Worm (Caenorhabditis elegans) whole organism, L1 larva: ENCODE data around the gene F26F2.4.

Experiments used
- aha-1 ChIP-seq: fragments of 150-350 bp; optimal IDR thresholded peaks from 2 replicates; lab custom pipeline; 2014; ENCODE audit warnings: missing biosample characterization, missing genetic modification characterization
- fos-1 ChIP-seq: fragments of 150-350 bp; optimal IDR thresholded peaks from 2 replicates; lab custom pipeline; 2014; ENCODE audit warnings: missing biosample characterization, missing genetic modification characterization
- lin-15B ChIP-seq: fragments of 150-350 bp; sonication (generic microtip); optimal IDR thresholded peaks from 3 replicates; lab custom pipeline; 2014; ENCODE audit warnings: missing biosample characterization, missing genetic modification characterization
- lin-35 ChIP-seq, 2 experiments: fragments of 150-350 bp; optimal IDR thresholded peaks; 2 replicates each; lab custom pipeline; 2014; ENCODE audit warnings: missing biosample characterization in 2 of 2, missing genetic modification characterization in 2 of 2, missing genetic modification reagents in 2 of 2
- lin-39 ChIP-seq: fragments of 150-350 bp; optimal IDR thresholded peaks from 2 replicates; lab custom pipeline; 2014; ENCODE audit warnings: missing biosample characterization, missing genetic modification reagents, missing genetic modification characterization
- lsy-2 ChIP-seq, 2 experiments: fragments of 150-350 bp; optimal IDR thresholded peaks; 2 replicates each; lab custom pipeline; 2014; ENCODE audit warnings: missing biosample characterization in 2 of 2, missing genetic modification characterization in 2 of 2
- nhr-237 ChIP-seq: fragments of 150-350 bp; optimal IDR thresholded peaks from 2 replicates; lab custom pipeline; 2014; ENCODE audit warnings: missing biosample characterization, missing genetic modification characterization
- nhr-71 ChIP-seq: sonication (generic microtip); optimal IDR thresholded peaks from 2 replicates; lab custom pipeline; 2016; ENCODE audit warnings: mild to moderate bottlenecking, missing genetic modification characterization, moderate library complexity, missing compliant biosample characterization
- nhr-76 ChIP-seq: sonication (generic microtip); optimal IDR thresholded peaks from 2 replicates; lab custom pipeline; 2017; ENCODE audit warnings: missing biosample characterization, missing genetic modification characterization
- rnt-1 ChIP-seq: sonication (generic microtip); optimal IDR thresholded peaks from 2 replicates; lab custom pipeline; 2016; ENCODE audit warnings: mild to moderate bottlenecking, missing genetic modification characterization, moderate library complexity, missing compliant biosample characterization
- snpc-4 ChIP-seq: fragments of 150-350 bp; optimal IDR thresholded peaks from 2 replicates; lab custom pipeline; 2014; ENCODE audit warnings: missing biosample characterization, missing genetic modification characterization
- snu-23 ChIP-seq: sonication (generic microtip); optimal IDR thresholded peaks from 2 replicates; lab custom pipeline; 2016; ENCODE audit warnings: missing genetic modification characterization, missing compliant biosample characterization
- ztf-11 ChIP-seq, 2 experiments: sonication (generic microtip); optimal IDR thresholded peaks; 2 replicates each; lab custom pipeline; 2016 to 2017; ENCODE audit warnings: missing genetic modification characterization in 2 of 2, missing biosample characterization in 1 of 2, missing compliant biosample characterization in 1 of 2

- TF ChIP-seq nhr-237 (tag; lab: Kevin White, UChicago) (no peak), fos-1 (no peak), nhr-76 (tag; lab: Kevin White, UChicago) (no peak), snpc-4 (tag; lab: Kevin White, UChicago) (no peak), lsy-2 (tag; optimal IDR thresholded peaks at IDR 0.05; lab: Kevin White, UChicago) (no peak), rnt-1 (no peak), ztf-11 (tag; optimal IDR thresholded peaks at IDR 0.05; lab: Kevin White, UChicago) (no peak), snu-23 (GFP tag; lab: Kevin White, UChicago) (no peak), aha-1 (no peak), lin-15B (tag; lab: Kevin White, UChicago) (no peak), lin-39 (no peak), lin-35 (GFP tag; optimal IDR thresholded peaks at IDR 0.05; lab: Kevin White, UChicago) (no peak), nhr-71 (tag; lab: Kevin White, UChicago) (no peak)
Measured at ce11 chrV:20600704-20601103, 31.6 kb downstream of the F26F2.4 start.
